Worm (Caenorhabditis elegans) whole organism, L1 larva: Measurements from ENCODE around the gene Y37E11AL.1.

ENCODE experiments used
- C34B4.2 ChIP-seq: sonication (generic microtip); optimal IDR thresholded peaks from 2 replicates; lab custom pipeline; 2017; ENCODE audit warnings: mild to moderate bottlenecking, missing genetic modification characterization, missing compliant biosample characterization
- F16B12.6 ChIP-seq: fragments of 150-350 bp; optimal IDR thresholded peaks from 2 replicates; lab custom pipeline; 2014; ENCODE audit warnings: missing biosample characterization, missing genetic modification characterization
- aha-1 ChIP-seq: fragments of 150-350 bp; optimal IDR thresholded peaks from 2 replicates; lab custom pipeline; 2014; ENCODE audit warnings: missing biosample characterization, missing genetic modification characterization
- alr-1 ChIP-seq: fragments of 200-800 bp; sonication (Bioruptor generic); optimal IDR thresholded peaks from 2 replicates; lab custom pipeline; 2018; ENCODE audit warnings: borderline replicate concordance, mild to moderate bottlenecking, missing genetic modification characterization, missing compliant biosample characterization
- aly-2 ChIP-seq: fragments of 150-350 bp; optimal IDR thresholded peaks from 2 replicates; lab custom pipeline; 2014; ENCODE audit warnings: missing biosample characterization, missing genetic modification characterization
- blmp-1 ChIP-seq: fragments of 150-350 bp; optimal IDR thresholded peaks from 2 replicates; lab custom pipeline; 2014; ENCODE audit warnings: missing biosample characterization, missing genetic modification characterization
- ceh-63 ChIP-seq: fragments of 200-800 bp; sonication (Bioruptor generic); optimal IDR thresholded peaks from 2 replicates; lab custom pipeline; 2018; ENCODE audit warnings: mild to moderate bottlenecking, missing genetic modification characterization, missing compliant biosample characterization
- ceh-8 ChIP-seq: fragments of 200-800 bp; sonication (Bioruptor generic); optimal IDR thresholded peaks from 2 replicates; lab custom pipeline; 2018; ENCODE audit warnings: mild to moderate bottlenecking, missing genetic modification characterization, moderate library complexity, missing compliant biosample characterization
- ceh-88 ChIP-seq: fragments of 200-800 bp; sonication (Bioruptor generic); IDR thresholded peaks from 2 replicates; pipeline ENCODE4 v1.3.6; 2022; ENCODE audit warnings: missing genetic modification characterization, missing compliant biosample characterization
- ceh-90 ChIP-seq: sonication (generic microtip); optimal IDR thresholded peaks from 2 replicates; lab custom pipeline; 2016; ENCODE audit warnings: missing genetic modification characterization, missing compliant biosample characterization
- dpl-1 ChIP-seq, 3 experiments: fragments of 150-350 bp in 2 of 3; sonication (generic microtip) in 1 of 3; optimal IDR thresholded peaks; 2 replicates each; lab custom pipeline; 2014 to 2017; ENCODE audit warnings: missing biosample characterization in 3 of 3, missing genetic modification characterization in 3 of 3, missing genetic modification reagents in 3 of 3
- dsc-1 ChIP-seq: sonication (generic microtip); optimal IDR thresholded peaks from 2 replicates; lab custom pipeline; 2016; ENCODE audit warnings: mild to moderate bottlenecking, missing genetic modification characterization, missing compliant biosample characterization
- fkh-10 ChIP-seq: sonication (generic microtip); optimal IDR thresholded peaks from 2 replicates; lab custom pipeline; 2017; ENCODE audit warnings: missing biosample characterization, missing genetic modification reagents, missing genetic modification characterization
- fkh-4 ChIP-seq: sonication (generic microtip); optimal IDR thresholded peaks from 2 replicates; lab custom pipeline; 2016; ENCODE audit warnings: missing compliant biosample characterization, missing genetic modification characterization, borderline replicate concordance
- fos-1 ChIP-seq: fragments of 150-350 bp; optimal IDR thresholded peaks from 2 replicates; lab custom pipeline; 2014; ENCODE audit warnings: missing biosample characterization, missing genetic modification characterization
- grh-1 ChIP-seq: fragments of 200-800 bp; sonication (Bioruptor generic); IDR thresholded peaks from 2 replicates; pipeline ENCODE4 v1.3.6; 2022; ENCODE audit warnings: missing genetic modification reagents, missing genetic modification characterization, missing compliant biosample characterization
- hlh-17 ChIP-seq: fragments of 200-800 bp; sonication (Bioruptor generic); optimal IDR thresholded peaks from 2 replicates; lab custom pipeline; 2018; ENCODE audit warnings: missing genetic modification characterization, mild to moderate bottlenecking, missing compliant biosample characterization, moderate library complexity, borderline replicate concordance
- hlh-4 ChIP-seq: sonication (generic microtip); optimal IDR thresholded peaks from 2 replicates; lab custom pipeline; 2016; ENCODE audit warnings: mild to moderate bottlenecking, missing genetic modification characterization, missing compliant biosample characterization
- hpl-2 ChIP-seq: fragments of 150-350 bp; optimal IDR thresholded peaks from 2 replicates; lab custom pipeline; 2014; ENCODE audit warnings: missing biosample characterization, missing genetic modification reagents, missing genetic modification characterization
- jun-1 ChIP-seq: fragments of 150-350 bp; optimal IDR thresholded peaks from 2 replicates; lab custom pipeline; 2014; ENCODE audit warnings: missing biosample characterization, missing genetic modification reagents, missing genetic modification characterization
- lin-13 ChIP-seq: fragments of 150-350 bp; optimal IDR thresholded peaks from 2 replicates; lab custom pipeline; 2014; ENCODE audit warnings: missing biosample characterization, missing genetic modification reagents, missing genetic modification characterization
- lin-14 ChIP-seq: fragments of 200-800 bp; sonication (Bioruptor generic); optimal IDR thresholded peaks from 2 replicates; lab custom pipeline; 2018; ENCODE audit warnings: mild to moderate bottlenecking, missing genetic modification characterization, moderate library complexity, missing compliant biosample characterization
- lin-35 ChIP-seq, 2 experiments: fragments of 150-350 bp; optimal IDR thresholded peaks; 2 replicates each; lab custom pipeline; 2014; ENCODE audit warnings: missing biosample characterization in 2 of 2, missing genetic modification characterization in 2 of 2, missing genetic modification reagents in 2 of 2
- lin-39 ChIP-seq: fragments of 150-350 bp; optimal IDR thresholded peaks from 2 replicates; lab custom pipeline; 2014; ENCODE audit warnings: missing biosample characterization, missing genetic modification reagents, missing genetic modification characterization
- lsy-2 ChIP-seq, 2 experiments: fragments of 150-350 bp; optimal IDR thresholded peaks; 2 replicates each; lab custom pipeline; 2014; ENCODE audit warnings: missing biosample characterization in 2 of 2, missing genetic modification characterization in 2 of 2
- mab-9 ChIP-seq: fragments of 200-800 bp; sonication (Bioruptor generic); IDR thresholded peaks from 2 replicates; pipeline ENCODE4 v1.3.6; 2022; ENCODE audit warnings: missing genetic modification reagents, missing genetic modification characterization, missing compliant biosample characterization
- mdl-1 ChIP-seq, 2 experiments: fragments of 150-350 bp; optimal IDR thresholded peaks; 2 replicates each; lab custom pipeline; 2014 to 2017; ENCODE audit warnings: missing biosample characterization in 2 of 2, missing genetic modification characterization in 2 of 2, inconsistent platforms in 1 of 2
- mef-2 ChIP-seq: fragments of 150-350 bp; optimal IDR thresholded peaks from 2 replicates; lab custom pipeline; 2014; ENCODE audit warnings: missing biosample characterization, missing genetic modification characterization
- mep-1 ChIP-seq: fragments of 150-350 bp; optimal IDR thresholded peaks from 2 replicates; lab custom pipeline; 2014; ENCODE audit warnings: missing biosample characterization, missing genetic modification characterization
- nhr-11 ChIP-seq: fragments of 150-350 bp; optimal IDR thresholded peaks from 2 replicates; lab custom pipeline; 2014; ENCODE audit warnings: missing biosample characterization, missing genetic modification characterization
- nhr-12 ChIP-seq: sonication (generic microtip); optimal IDR thresholded peaks from 2 replicates; lab custom pipeline; 2017; ENCODE audit warnings: missing biosample characterization, missing genetic modification characterization
- nhr-19 ChIP-seq: fragments of 200-800 bp; sonication (Bioruptor generic); conservative IDR thresholded peaks from 2 replicates; pipeline ENCODE4 v1.3.6; 2022; ENCODE audit warnings: missing genetic modification characterization, missing compliant biosample characterization
- nhr-20 ChIP-seq: sonication (generic microtip); optimal IDR thresholded peaks from 2 replicates; lab custom pipeline; 2016; ENCODE audit warnings: mild to moderate bottlenecking, missing genetic modification characterization, missing compliant biosample characterization
- nhr-28 ChIP-seq: fragments of 150-350 bp; optimal IDR thresholded peaks from 2 replicates; lab custom pipeline; 2014; ENCODE audit warnings: missing biosample characterization, missing genetic modification characterization
- nhr-71 ChIP-seq: sonication (generic microtip); optimal IDR thresholded peaks from 2 replicates; lab custom pipeline; 2016; ENCODE audit warnings: mild to moderate bottlenecking, missing genetic modification characterization, moderate library complexity, missing compliant biosample characterization
- nhr-76 ChIP-seq: sonication (generic microtip); optimal IDR thresholded peaks from 2 replicates; lab custom pipeline; 2017; ENCODE audit warnings: missing biosample characterization, missing genetic modification characterization
- nhr-77 ChIP-seq: fragments of 150-350 bp; optimal IDR thresholded peaks from 2 replicates; lab custom pipeline; 2014; ENCODE audit warnings: missing biosample characterization, missing genetic modification characterization
- nhr-84 ChIP-seq: sonication (generic microtip); optimal IDR thresholded peaks from 2 replicates; lab custom pipeline; 2017; ENCODE audit warnings: missing biosample characterization, missing genetic modification characterization
- nhr-90 ChIP-seq: sonication (generic microtip); optimal IDR thresholded peaks from 2 replicates; lab custom pipeline; 2016; ENCODE audit warnings: mild to moderate bottlenecking, missing genetic modification characterization, missing compliant biosample characterization; ENCODE audit not compliant: poor library complexity
- pag-3 ChIP-seq: sonication (generic microtip); optimal IDR thresholded peaks from 2 replicates; lab custom pipeline; 2017; ENCODE audit warnings: missing genetic modification characterization, mild to moderate bottlenecking, missing compliant biosample characterization, antibody characterized with exemption, borderline replicate concordance; ENCODE audit not compliant: insufficient read depth
- pax-3 ChIP-seq: fragments of 200-800 bp; sonication (Bioruptor generic); optimal IDR thresholded peaks from 2 replicates; lab custom pipeline; 2018; ENCODE audit warnings: mild to moderate bottlenecking, missing genetic modification characterization, moderate library complexity, missing compliant biosample characterization
- skn-1 ChIP-seq: fragments of 150-350 bp; optimal IDR thresholded peaks from 2 replicates; lab custom pipeline; 2014; ENCODE audit warnings: missing biosample characterization, missing genetic modification characterization
- snpc-4 ChIP-seq: fragments of 150-350 bp; optimal IDR thresholded peaks from 2 replicates; lab custom pipeline; 2014; ENCODE audit warnings: missing biosample characterization, missing genetic modification characterization
- snu-23 ChIP-seq: sonication (generic microtip); optimal IDR thresholded peaks from 2 replicates; lab custom pipeline; 2016; ENCODE audit warnings: missing genetic modification characterization, missing compliant biosample characterization
- sptf-1 ChIP-seq: fragments of 150-350 bp; optimal IDR thresholded peaks from 2 replicates; lab custom pipeline; 2014; ENCODE audit warnings: missing biosample characterization, missing genetic modification characterization
- swsn-7 ChIP-seq: sonication (generic microtip); optimal IDR thresholded peaks from 2 replicates; lab custom pipeline; 2016; ENCODE audit warnings: missing genetic modification characterization, missing compliant biosample characterization
- tbx-2 ChIP-seq: sonication (generic microtip); optimal IDR thresholded peaks from 2 replicates; lab custom pipeline; 2016; ENCODE audit warnings: missing genetic modification characterization, missing compliant biosample characterization
- unc-130 ChIP-seq: fragments of 150-350 bp; optimal IDR thresholded peaks from 2 replicates; lab custom pipeline; 2017; ENCODE audit warnings: missing biosample characterization, missing genetic modification characterization, inconsistent platforms
- unc-30 ChIP-seq: sonication (generic microtip); optimal IDR thresholded peaks from 2 replicates; lab custom pipeline; 2017; ENCODE audit warnings: missing biosample characterization, missing genetic modification characterization
- unc-86 ChIP-seq: sonication (generic microtip); optimal IDR thresholded peaks from 2 replicates; lab custom pipeline; 2016; ENCODE audit warnings: missing genetic modification characterization, missing compliant biosample characterization
- vab-15 ChIP-seq: sonication (generic microtip); optimal IDR thresholded peaks from 2 replicates; lab custom pipeline; 2017; ENCODE audit warnings: missing genotype, mild to moderate bottlenecking, missing genetic modification characterization, missing compliant biosample characterization
- xbp-1 ChIP-seq: sonication (generic microtip); optimal IDR thresholded peaks from 2 replicates; lab custom pipeline; 2016; ENCODE audit warnings: missing genetic modification characterization, missing compliant biosample characterization
- zag-1 ChIP-seq: fragments of 150-350 bp; optimal IDR thresholded peaks from 2 replicates; lab custom pipeline; 2014; ENCODE audit warnings: missing biosample characterization, missing genetic modification characterization

The Y37E11AL.1 gene

DNA sequence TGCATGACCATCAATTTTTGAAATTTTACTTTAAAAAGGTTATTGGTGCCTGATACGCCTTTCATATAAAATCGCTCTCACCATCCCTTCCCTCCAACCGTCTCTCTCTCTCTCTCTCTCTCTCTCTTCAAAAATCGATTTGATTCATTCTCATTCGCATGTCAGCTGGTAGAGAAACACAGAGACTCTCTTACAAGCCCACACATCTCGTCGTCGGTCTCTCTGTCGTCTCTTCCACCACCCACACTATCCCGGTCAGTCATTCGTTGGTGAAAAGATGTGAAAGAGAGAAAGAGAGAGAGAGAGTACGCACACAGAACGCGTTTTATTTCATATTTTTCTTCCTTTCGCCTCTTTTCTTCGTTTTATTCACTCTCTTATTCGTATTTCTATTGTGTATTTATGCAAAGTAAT lies 33.1 kb downstream of the Y37E11AL.1 start (continued):
- TF ChIP-seq tbx-2 (tag; lab: Kevin White, UChicago) (peak; percentile 83), jun-1 (peak; percentile 83), hlh-4 (tag; lab: Kevin White, UChicago) (no peak), zag-1 (tag; lab: Kevin White, UChicago) (no peak), ceh-90 (tag; lab: Kevin White, UChicago) (no peak), blmp-1 (tag; lab: Kevin White, UChicago) (peak; percentile 88), nhr-28 (tag; lab: Kevin White, UChicago) (no peak), ceh-8 (GFP tag; lab: Kevin White, UChicago) (peak; percentile 58), lin-39 (tag; lab: Kevin White, UChicago) (peak; percentile 58), nhr-76 (tag; lab: Kevin White, UChicago) (no peak), unc-86 (tag; lab: Kevin White, UChicago) (peak; percentile 74), grh-1 (GFP tag; lab: Robert Waterston, UW) (peak; percentile 27; the same call in 1 of the 2 replicates), dsc-1 (tag; lab: Kevin White, UChicago) (peak; percentile 68), sptf-1 (no peak), nhr-77 (tag; lab: Kevin White, UChicago) (peak; percentile 80), nhr-90 (tag; lab: Kevin White, UChicago) (peak; percentile 75), snpc-4 (tag; lab: Kevin White, UChicago) (peak; percentile 61), mdl-1 (tag; optimal IDR thresholded peaks at IDR 0.05; lab: Kevin White, UChicago) (peak in 1 of 2 experiments; percentile 81), skn-1 (tag; lab: Kevin White, UChicago) (peak; percentile 77), fkh-4 (tag; lab: Kevin White, UChicago) (no peak), lin-13 (GFP tag; lab: Kevin White, UChicago) (peak; percentile 76), C34B4.2 (tag; lab: Kevin White, UChicago) (no peak), swsn-7 (peak; percentile 89), pag-3 (tag; lab: Kevin White, UChicago) (no peak), xbp-1 (tag; lab: Kevin White, UChicago) (peak; percentile 76), F16B12.6 (tag; lab: Kevin White, UChicago) (peak; percentile 46), mab-9 (GFP tag; lab: Robert Waterston, UW) (no peak), unc-30 (tag; lab: Kevin White, UChicago) (no peak), aly-2 (tag; lab: Kevin White, UChicago) (peak; percentile 57), alr-1 (tag; lab: Kevin White, UChicago) (no peak), fkh-10 (GFP tag; lab: Kevin White, UChicago) (peak; percentile 7), mef-2 (peak; percentile 53), aha-1 (tag; lab: Kevin White, UChicago) (peak; percentile 39), ceh-88 (GFP tag; lab: Robert Waterston, UW) (no peak), unc-130 (tag; lab: Kevin White, UChicago) (no peak), nhr-11 (peak; percentile 72), nhr-19 (GFP tag; lab: Robert Waterston, UW) (peak; percentile 84), hpl-2 (GFP tag; lab: Kevin White, UChicago) (peak; percentile 67), lsy-2 (tag; optimal IDR thresholded peaks at IDR 0.05; lab: Kevin White, UChicago) (peak; percentile 80 to 91), nhr-84 (no peak), snu-23 (GFP tag; lab: Kevin White, UChicago) (peak; percentile 94), nhr-71 (tag; lab: Kevin White, UChicago) (peak; percentile 94), lin-14 (GFP tag; lab: Kevin White, UChicago) (peak; percentile 98), mep-1 (tag; lab: Kevin White, UChicago) (peak; percentile 82), vab-15 (no peak), nhr-12 (tag; lab: Kevin White, UChicago) (no peak), pax-3 (tag; lab: Kevin White, UChicago) (peak; percentile 24), fos-1 (tag; lab: Kevin White, UChicago) (peak; percentile 84), lin-35 (GFP tag; optimal IDR thresholded peaks at IDR 0.05; lab: Kevin White, UChicago) (peak; percentile 75 to 81), dpl-1 (GFP tag; optimal IDR thresholded peaks at IDR 0.05; lab: Kevin White, UChicago) (peak; percentile 52 to 65 (median 61)), nhr-20 (tag; lab: Kevin White, UChicago) (peak; percentile 89), hlh-17 (GFP tag; lab: Kevin White, UChicago) (no peak), ceh-63 (GFP tag; lab: Kevin White, UChicago) (no peak)
